Worm (Caenorhabditis elegans): ENCODE measurements around the gene kup-1.

The kup-1 gene

ce11 chrV:12063036-12063435 is 22.4 kb upstream of the kup-1 start, which contains the start of gene clh-6:
Gene clh-6 (minus strand): TSS chrV:12063368.
- TF ChIP-seq egrh-3 (GFP tag; IDR thresholded peaks at IDR 0.05), result no peak
- TF ChIP-seq nfyb-1 (GFP tag; IDR thresholded peaks at IDR 0.05), result peak; percentile 50; the same call in 1 of the 2 replicates
- TF ChIP-seq F23B12.7 (tag; optimal IDR thresholded peaks at IDR 0.05; ENCODE audit: insufficient read depth), result no peak
- TF ChIP-seq snpc-3.4 (tag; optimal IDR thresholded peaks at IDR 0.05), result peak; percentile 51
- peak in 1 of 3 experiments; percentile 49 for TF ChIP-seq lin-35 (GFP tag; optimal IDR thresholded peaks at IDR 0.05)
- TF ChIP-seq hrde-1 (tag; optimal IDR thresholded peaks at IDR 0.05; ENCODE audit: borderline replicate concordance), result no peak
- TF ChIP-seq die-1 (tag; optimal IDR thresholded peaks at IDR 0.05), result no peak
- 0 out of 2 replicates have a peak, but pooled peaks have one; percentile 40 for TF ChIP-seq ekl-4 (GFP tag; IDR thresholded peaks at IDR 0.05)
- no peak for TF ChIP-seq C17E4.6 (GFP tag; IDR thresholded peaks at IDR 0.05)
- peak; percentile 28 for TF ChIP-seq akir-1 (GFP tag; optimal IDR thresholded peaks at IDR 0.05)
- TF ChIP-seq ztf-6 (GFP tag; IDR thresholded peaks at IDR 0.05), result no peak
- no peak for TF ChIP-seq dox-1 (GFP tag; IDR thresholded peaks at IDR 0.05)
- TF ChIP-seq egl-18 (GFP tag; IDR thresholded peaks at IDR 0.05), result no peak
- TF ChIP-seq madf-10 (tag; optimal IDR thresholded peaks at IDR 0.05), result no peak
- TF ChIP-seq cebp-1 (GFP tag; IDR thresholded peaks at IDR 0.05), result no peak
- TF ChIP-seq cebp-1 (tag; optimal IDR thresholded peaks at IDR 0.05), result peak; percentile 35
- no peak for TF ChIP-seq B0019.2 (GFP tag; conservative IDR thresholded peaks at IDR 0.05)
- 0 out of 2 replicates have a peak, but pooled peaks have one; percentile 33 for TF ChIP-seq madf-6 (GFP tag; IDR thresholded peaks at IDR 0.05)
- no peak for TF ChIP-seq pbrm-1 (GFP tag; IDR thresholded peaks at IDR 0.05)
- no peak for TF ChIP-seq ztf-25 (GFP tag; IDR thresholded peaks at IDR 0.05)
- TF ChIP-seq attf-6 (GFP tag; IDR thresholded peaks at IDR 0.05), result 0 out of 2 replicates have a peak, but pooled peaks have one; percentile 29
- peak; percentile 36 for TF ChIP-seq ztf-26 (tag; optimal IDR thresholded peaks at IDR 0.05)
- peak; percentile 69 for TF ChIP-seq repo-1 (tag; optimal IDR thresholded peaks at IDR 0.05)
- TF ChIP-seq F22D6.2 (tag; optimal IDR thresholded peaks at IDR 0.05), result no peak
- TF ChIP-seq hsf-1 (GFP tag; IDR thresholded peaks at IDR 0.05), result peak; percentile 51; the same call in 1 of the 2 replicates
- TF ChIP-seq Y53G8AR.9 (GFP tag; conservative IDR thresholded peaks at IDR 0.05), result peak; percentile 69; the same call in 1 of the 2 replicates
- TF ChIP-seq F49E8.2 (tag; optimal IDR thresholded peaks at IDR 0.05; ENCODE audit: insufficient read depth), result peak; percentile 12
- no peak for TF ChIP-seq ceh-40 (GFP tag; IDR thresholded peaks at IDR 0.05)
- TF ChIP-seq rcor-1 (GFP tag; IDR thresholded peaks at IDR 0.05), result no peak
- TF ChIP-seq snpc-4 (GFP tag; optimal IDR thresholded peaks at IDR 0.05), result no peak
- peak in 1 of 4 experiments; percentile 18 for TF ChIP-seq snpc-4 (tag; optimal IDR thresholded peaks at IDR 0.05)
- TF ChIP-seq B0035.1 (tag; optimal IDR thresholded peaks at IDR 0.05), result peak; percentile 12
- peak; percentile 38 for TF ChIP-seq ama-1 (optimal IDR thresholded peaks at IDR 0.05)
- TF ChIP-seq ama-1 (GFP tag; optimal IDR thresholded peaks at IDR 0.05), result peak; percentile 14 to 72

DNA sequence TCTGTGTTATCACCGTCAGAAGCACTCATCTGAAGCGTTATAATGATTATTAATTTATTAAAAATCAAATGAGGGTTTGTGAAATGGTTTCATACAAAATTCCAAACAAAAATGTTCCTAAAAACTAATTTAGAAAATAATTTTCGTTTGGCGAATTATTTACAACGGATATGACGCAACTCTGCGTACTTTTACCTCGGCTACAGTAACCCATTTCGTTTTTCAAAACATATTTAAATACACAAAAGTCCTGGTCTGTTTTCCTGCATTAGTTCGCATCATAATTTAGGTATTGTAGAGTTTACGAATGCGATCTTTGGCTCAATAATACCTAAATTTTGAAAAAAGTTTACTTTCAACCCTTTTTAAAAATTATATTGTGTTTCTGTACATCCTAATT is 19.0 kb upstream of the kup-1 start, which contains the start of gene R07B7.2:
Gene R07B7.2 (minus strand): TSS at position 35 of the 400 bp plus-strand sequence.
- TF ChIP-seq lsl-1 (GFP tag; optimal IDR thresholded peaks at IDR 0.05) (peak; percentile 66), B0019.2 (GFP tag; conservative IDR thresholded peaks at IDR 0.05) (no peak), F52B5.7 (tag; optimal IDR thresholded peaks at IDR 0.05) (no peak), F10E7.11 (tag; optimal IDR thresholded peaks at IDR 0.05) (no peak), ZK185.1 (tag; optimal IDR thresholded peaks at IDR 0.05; ENCODE audit: poor library complexity, severe bottlenecking) (no peak), hrde-1 (tag; optimal IDR thresholded peaks at IDR 0.05; ENCODE audit: borderline replicate concordance) (peak; percentile 4)

All from whole organism, young adult.